Worm (Caenorhabditis elegans) whole organism, L1 larva: ENCODE data around the gene T04H1.13.

ENCODE experiments used
- ama-1 ChIP-seq: fragments of 150-350 bp; optimal IDR thresholded peaks from 2 replicates; lab custom pipeline; 2014
- ceh-8 ChIP-seq: fragments of 200-800 bp; sonication (Bioruptor generic); optimal IDR thresholded peaks from 2 replicates; lab custom pipeline; 2018; ENCODE audit warnings: mild to moderate bottlenecking, missing genetic modification characterization, moderate library complexity, missing compliant biosample characterization
- ceh-82 ChIP-seq, 3 experiments: fragments of 150-350 bp in 1 of 3; sonication (generic microtip) in 2 of 3; optimal IDR thresholded peaks; 2 replicates each; lab custom pipeline; 2014 to 2017; ENCODE audit warnings: missing biosample characterization in 3 of 3, missing genetic modification characterization in 3 of 3
- ceh-88 ChIP-seq: fragments of 200-800 bp; sonication (Bioruptor generic); IDR thresholded peaks from 2 replicates; pipeline ENCODE4 v1.3.6; 2022; ENCODE audit warnings: missing genetic modification characterization, missing compliant biosample characterization
- ceh-90 ChIP-seq: sonication (generic microtip); optimal IDR thresholded peaks from 2 replicates; lab custom pipeline; 2016; ENCODE audit warnings: missing genetic modification characterization, missing compliant biosample characterization
- elt-3 ChIP-seq, 6 experiments: fragments of 150-350 bp in 1 of 6; sonication (generic microtip); optimal IDR thresholded peaks; 2 replicates each; lab custom pipeline; 2017 to 2018; ENCODE audit warnings: missing biosample characterization in 6 of 6, missing genetic modification characterization in 6 of 6, inconsistent platforms in 1 of 6
- lir-3 ChIP-seq: sonication (generic microtip); optimal IDR thresholded peaks from 2 replicates; lab custom pipeline; 2016; ENCODE audit warnings: mild to moderate bottlenecking, missing genetic modification characterization, moderate library complexity, missing compliant biosample characterization; ENCODE audit not compliant: poor library complexity
- lsy-2 ChIP-seq, 2 experiments: fragments of 150-350 bp; optimal IDR thresholded peaks; 2 replicates each; lab custom pipeline; 2014; ENCODE audit warnings: missing biosample characterization in 2 of 2, missing genetic modification characterization in 2 of 2
- mep-1 ChIP-seq: fragments of 150-350 bp; optimal IDR thresholded peaks from 2 replicates; lab custom pipeline; 2014; ENCODE audit warnings: missing biosample characterization, missing genetic modification characterization
- skn-1 ChIP-seq: fragments of 150-350 bp; optimal IDR thresholded peaks from 2 replicates; lab custom pipeline; 2014; ENCODE audit warnings: missing biosample characterization, missing genetic modification characterization
- zip-4 ChIP-seq: fragments of 200-800 bp; sonication (Bioruptor generic); optimal IDR thresholded peaks from 2 replicates; lab custom pipeline; 2018; ENCODE audit warnings: mild to moderate bottlenecking, missing genetic modification characterization, moderate library complexity, missing compliant biosample characterization

ce11 chrV:12198545-12198944 is 46.3 kb downstream of the T04H1.13 start, which contains the start of gene lon-3:
- TF ChIP-seq ceh-90 (tag; lab: Kevin White, UChicago) (no peak), skn-1 (no peak), lsy-2 (tag; optimal IDR thresholded peaks at IDR 0.05; lab: Kevin White, UChicago) (no peak), ceh-88 (GFP tag; lab: Robert Waterston, UW) (no peak), ceh-8 (GFP tag; lab: Kevin White, UChicago) (no peak), lir-3 (tag; lab: Kevin White, UChicago) (no peak), mep-1 (tag; lab: Kevin White, UChicago) (no peak), ama-1 (lab: Kevin White, UChicago) (no peak), zip-4 (no peak), ceh-82 (tag; optimal IDR thresholded peaks at IDR 0.05; lab: Kevin White, UChicago) (no peak), elt-3 (tag; optimal IDR thresholded peaks at IDR 0.05; lab: Kevin White, UChicago) (no peak)
